Fruit fly (Drosophila melanogaster) whole organism: ENCODE data around the gene Pomp.

Experiments used
- CG8478 ChIP-seq: fragments of >200 bp; optimal IDR thresholded peaks from 2 replicates; lab custom pipeline; 2018; ENCODE audit warnings: inconsistent platforms
- Dll ChIP-seq: fragments of >200 bp; optimal IDR thresholded peaks from 2 replicates; lab custom pipeline; 2017
- EcR ChIP-seq, 2 experiments: fragments of >200 bp; optimal IDR thresholded peaks; 2 replicates each; lab custom pipeline; 2017; ENCODE audit warnings: missing biosample characterization in 2 of 2, missing genetic modification characterization in 2 of 2, missing genetic modification reagents in 2 of 2
- psq ChIP-seq: fragments of >200 bp; optimal IDR thresholded peaks from 2 replicates; lab custom pipeline; 2017

dm6 chr2L:20829755-20830396 is 42.4 kb downstream of the Pomp start:
- TF ChIP-seq EcR (GFP tag; optimal IDR thresholded peaks at IDR 0.05; lab: Kevin White, UChicago), result no peak
- no peak for TF ChIP-seq Dll (lab: Kevin White, UChicago)
- no peak for TF ChIP-seq psq (lab: Kevin White, UChicago)
- TF ChIP-seq CG8478 (lab: Kevin White, UChicago), result no peak
